Fruit fly (Drosophila melanogaster) whole organism: ENCODE results near the gene NimB3.

Experiments used
- CG8478 ChIP-seq: fragments of >200 bp; optimal IDR thresholded peaks from 2 replicates; lab custom pipeline; 2018; ENCODE audit warnings: inconsistent platforms
- EcR ChIP-seq, 2 experiments: fragments of >200 bp; optimal IDR thresholded peaks; 2 replicates each; lab custom pipeline; 2017; ENCODE audit warnings: missing biosample characterization in 2 of 2, missing genetic modification characterization in 2 of 2, missing genetic modification reagents in 2 of 2
- usp ChIP-seq: fragments of >200 bp; optimal IDR thresholded peaks from 2 replicates; lab custom pipeline; 2017; ENCODE audit warnings: missing biosample characterization, missing genetic modification characterization, mixed read lengths

DNA sequence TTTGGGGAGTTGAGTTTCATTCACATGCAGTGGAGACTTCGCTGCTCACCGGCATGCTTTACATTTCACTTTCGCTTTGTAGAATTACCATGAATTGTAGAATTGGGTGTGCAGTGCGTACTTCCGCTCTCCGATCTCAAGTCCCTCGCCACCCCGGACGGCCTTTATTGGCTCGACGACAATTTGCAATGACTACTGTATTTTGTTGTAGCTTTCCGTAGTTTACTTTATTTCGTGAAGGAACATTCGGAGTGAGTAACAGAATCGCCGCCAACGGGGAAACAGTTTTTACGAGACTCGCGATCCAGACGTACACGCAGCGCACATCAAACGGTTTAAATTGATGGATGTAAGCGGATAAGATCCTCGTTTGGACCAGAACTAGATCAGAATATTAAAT lies 10.5 kb downstream of the NimB3 start, which contains the start of gene NimA:
- no peak for TF ChIP-seq usp (GFP tag; lab: Kevin White, UChicago)
- no peak for TF ChIP-seq EcR (GFP tag; optimal IDR thresholded peaks at IDR 0.05; lab: Kevin White, UChicago)
- no peak for TF ChIP-seq CG8478 (lab: Kevin White, UChicago)
